Fruit fly (Drosophila melanogaster) S2 (cell line): ENCODE measurements around the gene RhoGEF3.

ENCODE experiments used
- CG8478 ChIP-seq: fragments of >200 bp; optimal IDR thresholded peaks from 2 replicates; lab custom pipeline; 2018
- CTCF ChIP-seq, 2 experiments: fragments of >200 bp; optimal IDR thresholded peaks; 2 replicates each; lab custom pipeline; 2018

- TF ChIP-seq CG8478 (lab: Kevin White, UChicago) (no peak), CTCF (optimal IDR thresholded peaks at IDR 0.05; lab: Kevin White, UChicago) (no peak)
These were observed at the start of gene RhoGEF3 for dm6 chr3L:276736-277487.
